Worm (Caenorhabditis elegans): ENCODE measurements around the gene ZK353.4.
"Not testable (repeated sequence)": the region's sequence is repeated elsewhere in the genome, so short reads cannot be mapped to it uniquely, and the experiment has no call there.

The ZK353.4 gene

DNA sequence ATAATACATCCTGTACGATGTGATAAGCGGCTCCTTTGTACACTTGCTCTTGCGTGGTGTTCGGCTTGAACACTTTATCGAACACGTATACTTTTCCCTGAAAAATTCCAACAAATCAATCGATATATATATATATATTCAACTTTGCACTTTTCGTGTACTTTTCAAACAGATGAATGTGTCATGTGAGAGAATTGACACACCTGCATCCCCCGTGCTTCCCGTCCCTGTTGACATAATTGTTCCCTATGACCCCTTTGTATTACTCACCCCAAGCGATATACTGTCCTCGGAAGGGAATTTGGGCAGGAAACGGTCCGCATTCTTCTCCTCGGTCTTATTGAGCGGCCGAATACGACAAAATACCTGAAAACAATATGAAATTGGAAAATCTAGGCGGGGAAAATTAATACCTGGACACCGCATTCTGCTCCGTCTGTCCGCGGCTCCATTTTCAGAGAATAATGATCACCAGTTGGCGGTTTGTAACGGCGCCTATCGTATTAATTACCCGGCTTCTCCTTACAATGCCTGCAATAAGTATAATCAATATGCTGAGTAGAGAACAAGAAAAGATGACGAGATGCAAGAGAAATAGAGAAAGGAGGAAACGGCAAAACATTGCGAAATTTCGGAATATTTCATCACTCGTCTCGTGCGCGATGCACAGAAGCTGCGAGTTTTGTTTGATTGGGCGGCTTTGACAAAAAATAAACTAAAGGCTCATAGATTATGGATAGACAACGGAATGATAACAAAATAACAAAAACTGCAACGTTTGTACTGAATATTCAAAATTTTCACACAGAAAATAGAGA, 34.6 kb downstream of the ZK353.4 start, which contains the start of gene unc-116 (continued):
- TF ChIP-seq lin-39 (tag; optimal IDR thresholded peaks at IDR 0.05) (no peak), isw-1 (GFP tag; IDR thresholded peaks at IDR 0.05) (peak; percentile 43; the same call in 1 of the 2 replicates), zag-1 (tag; optimal IDR thresholded peaks at IDR 0.05) (no peak), pax-3 (tag; optimal IDR thresholded peaks at IDR 0.05) (no peak), ceh-82 (tag; optimal IDR thresholded peaks at IDR 0.05) (peak; percentile 50 to 72 (median 58)), elt-2 (tag; optimal IDR thresholded peaks at IDR 0.05) (no peak), unc-62 (GFP tag; optimal IDR thresholded peaks at IDR 0.05) (no peak), ceh-63 (GFP tag; optimal IDR thresholded peaks at IDR 0.05) (no peak), unc-98 (GFP tag; IDR thresholded peaks at IDR 0.05) (no peak), dsc-1 (tag; optimal IDR thresholded peaks at IDR 0.05) (no peak), ztf-11 (tag; optimal IDR thresholded peaks at IDR 0.05) (no peak), unc-86 (tag; optimal IDR thresholded peaks at IDR 0.05) (no peak), F16B12.6 (tag; optimal IDR thresholded peaks at IDR 0.05) (peak; percentile 43), grh-1 (GFP tag; IDR thresholded peaks at IDR 0.05) (no peak), sptf-1 (tag; optimal IDR thresholded peaks at IDR 0.05) (no peak), xbp-1 (tag; optimal IDR thresholded peaks at IDR 0.05) (no peak), nhr-12 (tag; optimal IDR thresholded peaks at IDR 0.05) (no peak), lin-13 (GFP tag; optimal IDR thresholded peaks at IDR 0.05) (peak; percentile 7), C16A3.4 (tag; optimal IDR thresholded peaks at IDR 0.05) (peak; percentile 34), nhr-77 (tag; optimal IDR thresholded peaks at IDR 0.05) (no peak), nhr-20 (tag; optimal IDR thresholded peaks at IDR 0.05) (no peak), hlh-4 (tag; optimal IDR thresholded peaks at IDR 0.05) (no peak), zip-4 (GFP tag; optimal IDR thresholded peaks at IDR 0.05) (peak; percentile 92), lsy-2 (tag; optimal IDR thresholded peaks at IDR 0.05) (peak; percentile 60 to 70), tbx-2 (tag; optimal IDR thresholded peaks at IDR 0.05) (no peak), egl-13 (tag; optimal IDR thresholded peaks at IDR 0.05) (peak; percentile 26), irx-1 (tag; optimal IDR thresholded peaks at IDR 0.05) (no peak), dpl-1 (GFP tag; optimal IDR thresholded peaks at IDR 0.05) (peak in 2 of 3 experiments; percentile 18 to 31), nhr-11 (tag; optimal IDR thresholded peaks at IDR 0.05) (no peak), pqm-1 (tag; optimal IDR thresholded peaks at IDR 0.05) (no peak), swsn-7 (tag; optimal IDR thresholded peaks at IDR 0.05) (peak; percentile 2), efl-3 (GFP tag; optimal IDR thresholded peaks at IDR 0.05) (no peak), alr-1 (tag; optimal IDR thresholded peaks at IDR 0.05; ENCODE audit: borderline replicate concordance) (no peak)

ce11 chrIII:8347822-8348221, 41.6 kb downstream of the ZK353.4 start, which contains the start of gene clc-29:
clc-29 (minus strand) TSS chrIII:8347922.
- TF ChIP-seq C04F5.9 (tag; optimal IDR thresholded peaks at IDR 0.05); efl-3 (GFP tag; optimal IDR thresholded peaks at IDR 0.05); nhr-47 (tag; optimal IDR thresholded peaks at IDR 0.05): not testable (repeated sequence)

DNA sequence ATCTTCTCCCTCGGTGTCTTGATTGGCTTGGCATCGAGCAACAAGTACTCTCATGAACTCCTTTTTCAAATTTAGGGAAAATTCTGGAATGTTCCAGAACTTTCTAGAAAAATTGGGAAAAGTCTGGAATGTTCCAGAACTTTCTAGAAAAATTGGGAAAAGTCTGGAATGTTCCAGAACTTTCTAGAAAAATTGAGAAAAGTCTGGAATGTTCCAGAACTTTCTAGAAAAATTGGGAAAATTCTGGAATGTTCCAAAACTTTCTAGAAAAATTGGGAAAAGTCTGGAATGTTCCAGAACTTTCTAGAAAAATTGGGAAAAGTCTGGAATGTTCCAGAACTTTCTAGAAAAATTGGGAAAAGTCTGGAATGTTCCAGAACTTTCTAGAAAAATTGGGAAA, 45.2 kb downstream of the ZK353.4 start, which contains the start of gene ZC262.7:
Gene ZC262.7, minus strand, starts transcription at position 54 of the 400 bp plus-strand sequence.
- TF ChIP-seq nhr-28, elt-2, dsc-1 (tag; optimal IDR thresholded peaks at IDR 0.05): not testable (repeated sequence)

DNA sequence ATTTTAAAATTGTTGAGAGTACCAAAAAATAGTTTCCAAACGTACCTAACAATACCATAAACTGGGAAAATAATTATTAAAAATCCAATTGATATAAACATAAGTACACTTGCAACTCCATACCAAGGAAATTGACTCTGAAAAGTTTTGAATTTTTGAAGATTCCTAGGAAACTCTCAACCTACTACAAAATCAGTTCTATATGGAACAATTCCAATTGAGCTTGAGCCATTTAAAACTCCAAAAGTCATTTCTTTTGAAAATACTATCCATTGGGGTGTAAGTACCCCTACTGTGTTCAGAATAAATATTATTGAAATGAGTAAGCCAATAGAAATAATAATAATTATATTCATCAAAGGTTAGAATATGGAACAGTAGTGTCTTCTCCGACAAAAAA, 50.1 kb downstream of the ZK353.4 start, which contains the start of gene clc-28:
Gene clc-28, minus strand, starts transcription at position 101 of the 400 bp plus-strand sequence.
- TF ChIP-seq lir-3 (tag; optimal IDR thresholded peaks at IDR 0.05; ENCODE audit: poor library complexity); vab-15 (tag; optimal IDR thresholded peaks at IDR 0.05); mep-1 (tag; optimal IDR thresholded peaks at IDR 0.05): not testable (repeated sequence)
